Worm (Caenorhabditis elegans) whole organism, young adult: ENCODE results near the gene T05C12.15.

Experiments
- D2030.7 ChIP-seq: fragments of 200-800 bp; sonication (Bioruptor generic); IDR thresholded peaks from 2 replicates; pipeline ENCODE4 v1.3.6; 2022; ENCODE audit warnings: missing genetic modification reagents, missing genetic modification characterization, missing compliant biosample characterization
- akir-1 ChIP-seq: fragments of 200-800 bp; sonication (Bioruptor generic); optimal IDR thresholded peaks from 2 replicates; lab custom pipeline; 2018; ENCODE audit warnings: mild to moderate bottlenecking, missing genetic modification characterization, moderate library complexity, missing compliant biosample characterization
- ceh-58 ChIP-seq: fragments of 200-800 bp; sonication (Bioruptor generic); IDR thresholded peaks from 2 replicates; pipeline ENCODE4 v1.3.6; 2022; ENCODE audit warnings: missing genetic modification characterization, missing compliant biosample characterization
- egrh-3 ChIP-seq: fragments of 200-800 bp; sonication (Bioruptor generic); IDR thresholded peaks from 2 replicates; pipeline ENCODE4 v1.3.6; 2022; ENCODE audit warnings: missing genetic modification reagents, missing genetic modification characterization, missing compliant biosample characterization
- nfya-1 ChIP-seq: sonication (generic microtip); optimal IDR thresholded peaks from 2 replicates; lab custom pipeline; 2017; ENCODE audit warnings: antibody characterized with exemption, missing compliant biosample characterization, missing genetic modification characterization, borderline replicate concordance; ENCODE audit not compliant: insufficient read depth
- nfya-2 ChIP-seq: fragments of 200-800 bp; sonication (Bioruptor generic); IDR thresholded peaks from 2 replicates; pipeline ENCODE4 v1.3.6; 2022; ENCODE audit warnings: missing genetic modification reagents, missing genetic modification characterization, missing compliant biosample characterization
- pha-4 ChIP-seq: fragments of 150-350 bp; sonication (generic microtip); optimal IDR thresholded peaks from 2 replicates; lab custom pipeline; 2014; ENCODE audit warnings: missing biosample characterization, missing genetic modification reagents, missing genetic modification characterization
- snpc-1.1 ChIP-seq: sonication (generic microtip); optimal IDR thresholded peaks from 2 replicates; lab custom pipeline; 2017; ENCODE audit warnings: missing genetic modification characterization, mild to moderate bottlenecking, missing compliant biosample characterization, antibody characterized with exemption, moderate library complexity, missing genotype, missing genetic modification reagents; ENCODE audit not compliant: insufficient read depth
- tlf-1 ChIP-seq: fragments of 200-800 bp; sonication (Bioruptor generic); optimal IDR thresholded peaks from 2 replicates; lab custom pipeline; 2018; ENCODE audit warnings: mild to moderate bottlenecking, missing genetic modification characterization, missing compliant biosample characterization
- zfh-2 ChIP-seq: fragments of 200-800 bp; sonication (Bioruptor generic); conservative IDR thresholded peaks from 2 replicates; pipeline ENCODE4 v1.3.6; 2022; ENCODE audit warnings: missing genetic modification reagents, missing genetic modification characterization, missing compliant biosample characterization

- TF ChIP-seq egrh-3 (GFP tag; lab: Robert Waterston, UW) (0 out of 2 replicates have a peak, but pooled peaks have one; percentile 9), nfya-1 (tag; lab: Kevin White, UChicago) (no peak), D2030.7 (no peak), pha-4 (tag; lab: Kevin White, UChicago) (no peak), akir-1 (GFP tag; lab: Kevin White, UChicago) (no peak), nfya-2 (no peak), snpc-1.1 (tag; lab: Kevin White, UChicago) (no peak), tlf-1 (GFP tag; lab: Kevin White, UChicago) (no peak), zfh-2 (no peak), ceh-58 (no peak)
Observed at ce11 chrII:8137379-8137778, 32.0 kb upstream of the T05C12.15 start.
